Fruit fly (Drosophila melanogaster): Measurements from ENCODE around the gene Cyp1.
A peak's percentile ranks its signal among the peaks of the same experiment; 100 is the strongest.

The Cyp1 gene

DNA sequence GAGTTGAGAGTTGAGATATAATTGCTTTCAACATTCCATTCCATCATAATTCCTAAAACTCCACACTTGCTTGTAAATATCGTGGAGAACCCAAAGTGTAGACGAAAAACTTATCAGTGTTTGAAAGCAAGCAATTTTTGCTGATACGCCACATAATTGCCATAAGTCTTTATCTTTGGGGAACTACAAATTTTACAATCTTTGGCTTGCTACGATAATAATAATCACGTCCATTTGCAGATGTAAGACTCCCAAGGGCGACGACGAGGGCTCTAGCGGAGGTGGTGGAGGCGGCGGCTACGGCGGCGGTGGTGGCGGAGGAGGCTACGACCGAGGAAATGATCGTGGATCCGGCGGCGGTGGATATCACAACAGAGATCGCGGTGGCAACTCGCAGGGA, 27.5 kb downstream of the Cyp1 start:
- TF ChIP-seq Eip93F (GFP tag; optimal IDR thresholded peaks at IDR 0.05) (no peak), CG34406 (GFP tag; optimal IDR thresholded peaks at IDR 0.05) (no peak), eg (GFP tag; IDR thresholded peaks at IDR 0.05) (no peak), Smox (GFP tag; optimal IDR thresholded peaks at IDR 0.05) (no peak), Eip78C (GFP tag) (no peak), fd59A (GFP tag; optimal IDR thresholded peaks at IDR 0.05) (no peak), Blimp-1 (GFP tag; optimal IDR thresholded peaks at IDR 0.05) (no peak), CG6276 (GFP tag; optimal IDR thresholded peaks at IDR 0.05) (no peak), CG7368 (GFP tag; optimal IDR thresholded peaks at IDR 0.05) (no peak), ss (GFP tag; optimal IDR thresholded peaks at IDR 0.05) (no peak)

DNA sequence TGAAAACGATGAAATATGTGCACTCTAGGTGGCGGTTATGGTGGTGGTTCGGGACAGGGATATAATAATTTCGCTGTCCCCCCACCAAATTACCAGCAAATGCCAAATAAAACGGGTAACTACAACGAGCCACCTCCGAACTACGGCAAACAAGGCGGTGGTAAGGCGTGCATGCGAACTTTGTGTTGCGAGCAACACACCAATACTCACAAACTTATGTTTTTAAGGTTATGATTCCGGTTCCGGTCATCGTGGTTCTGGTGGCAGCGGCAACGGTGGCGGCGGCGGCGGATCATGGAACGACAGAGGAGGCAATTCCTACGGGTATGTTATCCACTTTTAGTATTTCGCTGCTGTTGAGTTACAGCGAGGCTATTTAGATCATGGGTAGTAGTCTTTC, 31.2 kb downstream of the Cyp1 start:
- TF ChIP-seq Smox (GFP tag; optimal IDR thresholded peaks at IDR 0.05) (no peak), CG8319 (GFP tag; optimal IDR thresholded peaks at IDR 0.05) (no peak), Gug (GFP tag; IDR thresholded peaks at IDR 0.05) (no peak), CG7368 (GFP tag; optimal IDR thresholded peaks at IDR 0.05) (no peak), CG9139 (GFP tag; optimal IDR thresholded peaks at IDR 0.05) (no peak), dac (GFP tag; optimal IDR thresholded peaks at IDR 0.05) (no peak), lz (GFP tag; optimal IDR thresholded peaks at IDR 0.05) (no peak), Met (GFP tag; optimal IDR thresholded peaks at IDR 0.05) (no peak), fd59A (GFP tag; optimal IDR thresholded peaks at IDR 0.05) (no peak), svp (GFP tag) (no peak), CG8632 (GFP tag; optimal IDR thresholded peaks at IDR 0.05) (no peak), CG10631 (GFP tag; optimal IDR thresholded peaks at IDR 0.05) (no peak), spab (GFP tag; optimal IDR thresholded peaks at IDR 0.05) (no peak), net (GFP tag; optimal IDR thresholded peaks at IDR 0.05) (no peak), CG1621 (tag; optimal IDR thresholded peaks at IDR 0.05) (no peak), CG31627 (GFP tag; optimal IDR thresholded peaks at IDR 0.05) (no peak), CG11902 (GFP tag; optimal IDR thresholded peaks at IDR 0.05) (no peak), Ets96B (tag; optimal IDR thresholded peaks at IDR 0.05) (no peak), CG6792 (GFP tag; optimal IDR thresholded peaks at IDR 0.05) (no peak)

DNA sequence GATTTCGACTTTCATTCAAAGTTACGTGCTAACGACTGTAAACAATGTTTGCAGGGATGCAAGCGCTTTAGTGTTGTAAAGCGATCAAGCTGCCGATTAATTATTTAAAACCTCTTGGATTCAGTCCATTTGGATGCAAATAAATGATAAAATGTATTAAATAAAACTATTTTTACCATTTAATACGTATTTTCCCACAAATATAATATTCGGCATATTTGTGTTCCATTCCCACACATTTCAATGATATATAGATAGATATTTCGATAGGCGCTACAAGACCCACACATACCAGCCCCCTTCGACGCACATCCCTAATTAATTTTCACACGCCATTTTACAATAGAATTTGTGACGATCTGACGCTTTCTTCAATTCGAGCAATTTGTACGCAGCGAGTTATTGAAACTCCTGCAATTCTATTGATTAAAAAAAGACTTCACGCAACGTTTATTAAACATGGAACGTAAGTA, 31.6 kb downstream of the Cyp1 start, which contains the start of the genes CG32576 and caz:
TSS of gene CG32576 (minus strand) at position 42 of the 473 bp plus-strand sequence.
TSS of gene caz (plus strand) at position 319 of the 473 bp plus-strand sequence.
- TF ChIP-seq CG3919 (GFP tag; optimal IDR thresholded peaks at IDR 0.05) (no peak), CG3032 (tag; optimal IDR thresholded peaks at IDR 0.05) (peak; percentile 23), fkh (GFP tag; optimal IDR thresholded peaks at IDR 0.05) (peak; percentile 94), CG6792 (GFP tag; optimal IDR thresholded peaks at IDR 0.05) (peak; percentile 13), dsx (GFP tag; optimal IDR thresholded peaks at IDR 0.05; ENCODE audit: poor library complexity, severe bottlenecking) (peak; percentile 88), esn (GFP tag; optimal IDR thresholded peaks at IDR 0.05) (peak; percentile 49), svp (GFP tag) (no peak), Eip78C (GFP tag) (peak; percentile 8), CG10669 (GFP tag; optimal IDR thresholded peaks at IDR 0.05) (no peak), Eip93F (GFP tag; optimal IDR thresholded peaks at IDR 0.05) (no peak), Hr38 (GFP tag; optimal IDR thresholded peaks at IDR 0.05) (no peak), Blimp-1 (GFP tag; optimal IDR thresholded peaks at IDR 0.05) (peak; percentile 8), Ets96B (tag; optimal IDR thresholded peaks at IDR 0.05) (no peak), CG15336 (GFP tag; IDR thresholded peaks at IDR 0.05) (no peak), CG8119 (GFP tag; IDR thresholded peaks at IDR 0.05) (no peak), CG11294 (GFP tag; IDR thresholded peaks at IDR 0.05) (no peak), Smox (GFP tag; optimal IDR thresholded peaks at IDR 0.05) (no peak), Lpt (GFP tag; optimal IDR thresholded peaks at IDR 0.05) (no peak), CG8632 (GFP tag; optimal IDR thresholded peaks at IDR 0.05) (no peak), cyc (GFP tag; optimal IDR thresholded peaks at IDR 0.05) (peak; percentile 3), Eip75B (GFP tag; optimal IDR thresholded peaks at IDR 0.05) (no peak), lz (GFP tag; optimal IDR thresholded peaks at IDR 0.05) (peak; percentile 12), acj6 (GFP tag; optimal IDR thresholded peaks at IDR 0.05) (peak; percentile 46), CG4318 (GFP tag; optimal IDR thresholded peaks at IDR 0.05) (no peak), CG6854 (GFP tag; optimal IDR thresholded peaks at IDR 0.05) (no peak), vri (GFP tag; optimal IDR thresholded peaks at IDR 0.05) (peak; percentile 23), CG11762 (GFP tag; optimal IDR thresholded peaks at IDR 0.05; ENCODE audit: insufficient read depth) (no peak), spab (GFP tag; optimal IDR thresholded peaks at IDR 0.05) (no peak), CG31627 (GFP tag; optimal IDR thresholded peaks at IDR 0.05) (no peak), CG10631 (GFP tag; optimal IDR thresholded peaks at IDR 0.05) (peak; percentile 51), pdm3 (GFP tag; optimal IDR thresholded peaks at IDR 0.05) (no peak), salr (GFP tag; optimal IDR thresholded peaks at IDR 0.05) (no peak), achi (GFP tag; optimal IDR thresholded peaks at IDR 0.05) (peak; percentile 47), Met (GFP tag; optimal IDR thresholded peaks at IDR 0.05) (no peak)
